Fruit fly (Drosophila melanogaster) whole organism, embryonic: ENCODE measurements around the gene Nup43.
A peak's percentile ranks its signal among the peaks of the same experiment; 100 is the strongest.

Experiments
- Aef1 ChIP-seq: fragments of 200-800 bp; sonication (Bioruptor generic); IDR thresholded peaks from 3 replicates; pipeline ENCODE4 v1.3.6; 2022; ENCODE audit warnings: missing biosample characterization, missing genetic modification characterization
- Atf6 ChIP-seq: fragments of 200-800 bp; sonication (Bioruptor generic); IDR thresholded peaks from 2 replicates; pipeline ENCODE4 v1.3.6; 2022; ENCODE audit warnings: missing biosample characterization, missing genetic modification characterization
- CG11085 ChIP-seq: fragments of 200-800 bp; sonication (Bioruptor generic); IDR thresholded peaks from 2 replicates; pipeline ENCODE4 v1.3.6; 2022; ENCODE audit warnings: missing biosample characterization, missing genetic modification characterization
- CG11696 ChIP-seq: fragments of 200-800 bp; sonication (Bioruptor generic); IDR thresholded peaks from 2 replicates; pipeline ENCODE4 v1.3.6; 2022; ENCODE audit warnings: missing biosample characterization, missing genetic modification characterization
- CG12071 ChIP-seq: fragments of 200-800 bp; sonication (Bioruptor generic); optimal IDR thresholded peaks from 3 replicates; lab custom pipeline; 2018; ENCODE audit warnings: missing biosample characterization, mild to moderate bottlenecking, missing genetic modification characterization
- CG13775 ChIP-seq: fragments of 200-800 bp; sonication (Bioruptor generic); optimal IDR thresholded peaks from 3 replicates; lab custom pipeline; 2017; ENCODE audit warnings: missing biosample characterization, mild to moderate bottlenecking, missing genetic modification characterization
- CG15011 ChIP-seq: fragments of 200-800 bp; sonication (Bioruptor generic); optimal IDR thresholded peaks from 3 replicates; lab custom pipeline; 2018; ENCODE audit warnings: missing biosample characterization, mild to moderate bottlenecking, missing genetic modification characterization
- CG17361 ChIP-seq: fragments of 200-800 bp; sonication (Bioruptor generic); IDR thresholded peaks from 3 replicates; pipeline ENCODE4 v1.3.6; 2022; ENCODE audit warnings: missing biosample characterization, missing genetic modification characterization
- CG17829 ChIP-seq: fragments of 200-800 bp; optimal IDR thresholded peaks from 2 replicates; lab custom pipeline; 2019; ENCODE audit warnings: missing biosample characterization, mild to moderate bottlenecking, missing genetic modification characterization, moderate library complexity
- CG18476 ChIP-seq: fragments of 200-800 bp; sonication (Bioruptor generic); optimal IDR thresholded peaks from 2 replicates; lab custom pipeline; 2016; ENCODE audit warnings: missing biosample characterization, mild to moderate bottlenecking, missing genetic modification characterization
- CG2199 ChIP-seq: fragments of 200-800 bp; sonication (Bioruptor generic); IDR thresholded peaks from 3 replicates; pipeline ENCODE4 v1.3.6; 2022; ENCODE audit warnings: missing biosample characterization, missing genetic modification characterization
- CG3065 ChIP-seq: fragments of 200-800 bp; sonication (Bioruptor generic); optimal IDR thresholded peaks from 2 replicates; lab custom pipeline; 2016; ENCODE audit warnings: missing biosample characterization, missing genetic modification characterization
- CG5953 ChIP-seq: fragments of 200-800 bp; sonication (Bioruptor generic); IDR thresholded peaks from 2 replicates; pipeline ENCODE4 v1.3.6; 2022; ENCODE audit warnings: missing biosample characterization, missing genetic modification characterization
- CG6689 ChIP-seq: fragments of 200-800 bp; sonication (Bioruptor generic); IDR thresholded peaks from 2 replicates; pipeline ENCODE4 v1.3.6; 2022; ENCODE audit warnings: missing biosample characterization, missing genetic modification characterization
- CG6791 ChIP-seq: fragments of 200-800 bp; sonication (Bioruptor generic); IDR thresholded peaks from 3 replicates; pipeline ENCODE4 v1.3.6; 2022; ENCODE audit warnings: missing biosample characterization, missing genetic modification characterization; ENCODE audit not compliant: partially characterized antibody
- CG7271 ChIP-seq: fragments of 200-800 bp; sonication (Bioruptor generic); optimal IDR thresholded peaks from 2 replicates; lab custom pipeline; 2018; ENCODE audit warnings: missing biosample characterization, mild to moderate bottlenecking, missing genetic modification characterization, moderate library complexity
- CG7987 ChIP-seq: fragments of 200-800 bp; sonication (Bioruptor generic); optimal IDR thresholded peaks from 2 replicates; lab custom pipeline; 2018; ENCODE audit warnings: missing biosample characterization, mild to moderate bottlenecking, missing genetic modification characterization, moderate library complexity
- CG9437 ChIP-seq: fragments of 200-800 bp; sonication (Bioruptor generic); optimal IDR thresholded peaks from 2 replicates; lab custom pipeline; 2018; ENCODE audit warnings: missing biosample characterization, mild to moderate bottlenecking, missing genetic modification characterization
- Dek ChIP-seq: fragments of 200-800 bp; sonication (Bioruptor generic); optimal IDR thresholded peaks from 3 replicates; lab custom pipeline; 2019; ENCODE audit warnings: missing biosample characterization, mild to moderate bottlenecking, missing genetic modification characterization, moderate library complexity
- Doc3 ChIP-seq: fragments of 200-800 bp; sonication (Bioruptor generic); IDR thresholded peaks from 3 replicates; pipeline ENCODE4 v1.3.6; 2022; ENCODE audit warnings: missing biosample characterization, missing genetic modification characterization; ENCODE audit not compliant: partially characterized antibody
- Lpt ChIP-seq: fragments of >200 bp; optimal IDR thresholded peaks from 2 replicates; lab custom pipeline; 2018; ENCODE audit warnings: missing biosample characterization, missing genetic modification characterization
- Neu2 ChIP-seq: fragments of 200-800 bp; sonication (Bioruptor generic); optimal IDR thresholded peaks from 3 replicates; lab custom pipeline; 2016; ENCODE audit warnings: missing biosample characterization, missing genetic modification characterization, borderline replicate concordance
- Poxn ChIP-seq: fragments of 200-800 bp; sonication (Bioruptor generic); IDR thresholded peaks from 2 replicates; pipeline ENCODE4 v1.3.6; 2022; ENCODE audit warnings: missing biosample characterization, missing genetic modification characterization
- Sin3A ChIP-seq: fragments of >200 bp; optimal IDR thresholded peaks from 2 replicates; lab custom pipeline; 2018
- ap ChIP-seq: fragments of 200-800 bp; sonication (Bioruptor generic); IDR thresholded peaks from 2 replicates; pipeline ENCODE4 v1.3.6; 2022; ENCODE audit warnings: missing biosample characterization, missing genetic modification characterization
- bcd ChIP-seq: fragments of 200-800 bp; sonication (Bioruptor generic); optimal IDR thresholded peaks from 2 replicates; lab custom pipeline; 2017; ENCODE audit warnings: missing biosample characterization, mild to moderate bottlenecking, missing genetic modification characterization
- bigmax ChIP-seq: fragments of 200-800 bp; sonication (Bioruptor generic); optimal IDR thresholded peaks from 2 replicates; lab custom pipeline; 2018; ENCODE audit warnings: missing biosample characterization, mild to moderate bottlenecking, missing genetic modification characterization
- bowl ChIP-seq: fragments of 200-800 bp; sonication (Bioruptor generic); IDR thresholded peaks from 2 replicates; pipeline ENCODE4 v1.3.6; 2022; ENCODE audit warnings: missing biosample characterization, missing genetic modification characterization
- bsh ChIP-seq, 2 experiments: fragments of 200-800 bp; sonication (Bioruptor generic); optimal IDR thresholded peaks; 2 replicates each; lab custom pipeline; 2017 to 2018; ENCODE audit warnings: mild to moderate bottlenecking in 2 of 2, missing biosample characterization in 2 of 2, missing genetic modification characterization in 2 of 2, moderate library complexity in 1 of 2
- btn ChIP-seq: fragments of 200-800 bp; sonication (Bioruptor generic); optimal IDR thresholded peaks from 2 replicates; lab custom pipeline; 2016; ENCODE audit warnings: missing biosample characterization, missing genetic modification characterization
- ci ChIP-seq: fragments of 200-800 bp; sonication (Bioruptor generic); IDR thresholded peaks from 3 replicates; pipeline ENCODE4 v1.3.6; 2022; ENCODE audit warnings: missing biosample characterization, missing genetic modification characterization
- cwo ChIP-seq: fragments of 200-800 bp; sonication (Bioruptor generic); optimal IDR thresholded peaks from 3 replicates; lab custom pipeline; 2017; ENCODE audit warnings: missing biosample characterization, missing genetic modification characterization, mild to moderate bottlenecking, moderate library complexity, missing genetic modification reagents
- dan ChIP-seq: fragments of 200-800 bp; sonication (Bioruptor generic); IDR thresholded peaks from 2 replicates; pipeline ENCODE4 v1.3.6; 2022; ENCODE audit warnings: missing biosample characterization, missing genetic modification characterization
- dmrt11E ChIP-seq: fragments of 200-800 bp; sonication (Bioruptor generic); optimal IDR thresholded peaks from 3 replicates; lab custom pipeline; 2018; ENCODE audit warnings: missing biosample characterization, mild to moderate bottlenecking, missing genetic modification characterization, moderate library complexity
- dmrt99B ChIP-seq: fragments of 200-800 bp; sonication (Bioruptor generic); optimal IDR thresholded peaks from 2 replicates; lab custom pipeline; 2018; ENCODE audit warnings: missing biosample characterization, mild to moderate bottlenecking, missing genetic modification characterization, moderate library complexity
- ewg ChIP-seq: fragments of 200-800 bp; sonication (Bioruptor generic); optimal IDR thresholded peaks from 3 replicates; lab custom pipeline; 2017; ENCODE audit warnings: mild to moderate bottlenecking, missing biosample characterization, missing genetic modification reagents, missing genetic modification characterization
- fd3F ChIP-seq: fragments of 200-800 bp; sonication (Bioruptor generic); optimal IDR thresholded peaks from 2 replicates; lab custom pipeline; 2018; ENCODE audit warnings: missing biosample characterization, mild to moderate bottlenecking, missing genetic modification characterization, moderate library complexity
- gem ChIP-seq: fragments of 200-800 bp; sonication (Bioruptor generic); optimal IDR thresholded peaks from 2 replicates; lab custom pipeline; 2019; ENCODE audit warnings: missing biosample characterization, mild to moderate bottlenecking, missing genetic modification characterization, moderate library complexity
- h ChIP-seq: fragments of >200 bp; optimal IDR thresholded peaks from 2 replicates; lab custom pipeline; 2017
- kah ChIP-seq: fragments of 200-800 bp; sonication (Bioruptor generic); optimal IDR thresholded peaks from 2 replicates; lab custom pipeline; 2018; ENCODE audit warnings: missing biosample characterization, mild to moderate bottlenecking, missing genetic modification characterization
- lab ChIP-seq: fragments of 200-800 bp; sonication (Bioruptor generic); optimal IDR thresholded peaks from 3 replicates; lab custom pipeline; 2017; ENCODE audit warnings: missing biosample characterization, missing genetic modification characterization, mild to moderate bottlenecking, moderate library complexity, missing genetic modification reagents
- mirr ChIP-seq: fragments of 200-800 bp; sonication (Bioruptor generic); optimal IDR thresholded peaks from 3 replicates; lab custom pipeline; 2018; ENCODE audit warnings: missing biosample characterization, mild to moderate bottlenecking, missing genetic modification characterization
- pan ChIP-seq, 4 experiments: fragments of >200 bp in 3 of 4; fragments of 200-800 bp in 1 of 4; sonication (Bioruptor generic) in 1 of 4; optimal IDR thresholded peaks in 3 of 4; IDR thresholded peaks in 1 of 4; 2 replicates each; pipeline versions ENCODE4 v1.3.6 to Lab custom; 2017 to 2022; ENCODE audit warnings: missing biosample characterization in 2 of 4, missing genetic modification characterization in 2 of 4, mixed read lengths in 1 of 4
- rib ChIP-seq: fragments of 200-800 bp; sonication (Bioruptor generic); IDR thresholded peaks from 2 replicates; pipeline ENCODE4 v1.3.6; 2022; ENCODE audit warnings: missing biosample characterization, missing genetic modification characterization
- run ChIP-seq: fragments of 200-800 bp; sonication (Bioruptor generic); optimal IDR thresholded peaks from 3 replicates; lab custom pipeline; 2018; ENCODE audit warnings: missing biosample characterization, mild to moderate bottlenecking, missing genetic modification characterization
- slbo ChIP-seq: fragments of 200-800 bp; sonication (Bioruptor generic); IDR thresholded peaks from 2 replicates; pipeline ENCODE4 v1.3.6; 2022; ENCODE audit warnings: missing biosample characterization, missing genetic modification characterization
- sr ChIP-seq: fragments of 200-800 bp; sonication (Bioruptor generic); IDR thresholded peaks from 3 replicates; pipeline ENCODE4 v1.3.6; 2022; ENCODE audit warnings: missing biosample characterization, missing genetic modification characterization
- tap ChIP-seq: fragments of 200-800 bp; optimal IDR thresholded peaks from 3 replicates; lab custom pipeline; 2019; ENCODE audit warnings: missing biosample characterization, mild to moderate bottlenecking, missing genetic modification characterization, moderate library complexity
- vnd ChIP-seq: fragments of 200-800 bp; sonication (Bioruptor generic); IDR thresholded peaks from 3 replicates; pipeline ENCODE4 v1.3.6; 2022; ENCODE audit warnings: missing biosample characterization, missing genetic modification characterization; ENCODE audit not compliant: partially characterized antibody

Gene Nup43

DNA sequence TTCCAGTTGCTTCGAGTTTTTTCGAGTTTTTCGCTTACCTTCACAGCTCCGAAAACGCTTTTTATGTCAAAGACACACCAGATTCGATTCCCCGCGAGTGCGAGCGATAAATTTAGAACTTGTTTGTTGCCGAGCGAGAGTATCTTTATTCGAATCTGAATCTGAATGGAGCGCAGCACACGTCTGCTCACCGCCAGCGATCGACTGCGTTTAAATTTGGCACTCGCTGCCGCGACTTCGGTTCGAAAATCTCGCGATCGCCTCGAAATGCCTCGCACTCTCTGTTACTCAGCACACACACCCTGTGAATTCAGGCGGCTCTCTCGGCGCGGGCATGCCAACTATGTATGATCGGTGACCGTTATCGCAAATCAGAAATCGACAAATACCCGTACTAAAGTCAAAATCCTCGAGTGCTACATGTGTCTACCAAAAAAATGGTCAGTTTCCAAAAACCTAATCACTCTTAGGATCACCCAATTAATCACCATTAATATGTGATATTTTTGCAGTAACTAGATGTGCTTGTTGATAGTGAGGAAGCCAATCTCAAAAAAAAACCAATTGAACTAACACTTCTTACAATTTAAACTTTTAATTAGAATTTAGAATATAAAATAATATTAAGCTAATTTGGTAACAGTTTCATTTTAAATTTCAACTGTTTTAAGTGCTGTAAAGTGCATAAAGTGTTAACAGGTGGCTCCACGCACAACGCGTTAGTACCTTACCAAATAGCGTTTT is 32.7 kb downstream of the Nup43 start, which contains the start of gene Vha100-2 (continued):
- TF ChIP-seq pan (optimal IDR thresholded peaks at IDR 0.05; lab: Kevin White, UChicago) (no peak), pan (GFP tag; optimal IDR thresholded peaks at IDR 0.05 in 1 of 2, IDR thresholded peaks at IDR 0.05 in 1 of 2) (peak in 1 of 2 experiments; percentile 47), CG15011 (GFP tag; lab: Kevin White, UChicago) (peak; percentile 8), CG2199 (GFP tag; lab: Robert Waterston, UW) (peak; percentile 26; the same call in 1 of the 3 replicates), CG18476 (no peak), ci (GFP tag; lab: Robert Waterston, UW) (peak; percentile 83), CG5953 (GFP tag; lab: Robert Waterston, UW) (peak; percentile 61; the same call in 1 of the 2 replicates), tap (tag; lab: Kevin White, UChicago) (no peak), mirr (GFP tag; lab: Kevin White, UChicago) (peak; percentile 70), kah (GFP tag; lab: Kevin White, UChicago) (peak; percentile 100), Atf6 (GFP tag; lab: Robert Waterston, UW) (peak; percentile 68; the same call in 1 of the 2 replicates), fd3F (GFP tag; lab: Kevin White, UChicago) (no peak), dmrt99B (tag; lab: Kevin White, UChicago) (no peak), Poxn (no peak), bsh (GFP tag; optimal IDR thresholded peaks at IDR 0.05; lab: Kevin White, UChicago) (peak in 1 of 2 experiments; percentile 4), h (no peak), CG12071 (GFP tag; lab: Kevin White, UChicago) (peak; percentile 47), lab (GFP tag; lab: Kevin White, UChicago) (peak; percentile 25), Lpt (GFP tag; lab: Kevin White, UChicago) (no peak), rib (GFP tag; lab: Robert Waterston, UW) (peak; percentile 81), CG6689 (no peak; the same call in 1 of the 2 replicates), dan (GFP tag; lab: Robert Waterston, UW) (no peak), ewg (GFP tag; lab: Kevin White, UChicago) (no peak), bcd (GFP tag; lab: Kevin White, UChicago) (peak; percentile 30), CG9437 (GFP tag; lab: Kevin White, UChicago) (peak; percentile 14), CG3065 (no peak), sr (peak; percentile 29; the same call in 1 of the 3 replicates), btn (no peak), ap (GFP tag; lab: Robert Waterston, UW) (0 out of 2 replicates have a peak, but pooled peaks have one; percentile 33), bigmax (GFP tag; lab: Kevin White, UChicago) (peak; percentile 3), CG11696 (GFP tag; lab: Robert Waterston, UW) (no peak; the same call in 1 of the 2 replicates), CG6791 (GFP tag; lab: Robert Waterston, UW) (no peak), CG7271 (tag; lab: Kevin White, UChicago) (no peak), cwo (peak; percentile 75), CG17361 (GFP tag; lab: Robert Waterston, UW) (peak; percentile 51; the same call in 2 of the 3 replicates), vnd (no peak), CG7987 (peak; percentile 56), CG11085 (GFP tag; lab: Robert Waterston, UW) (peak; percentile 27; the same call in 1 of the 2 replicates), Aef1 (GFP tag; lab: Robert Waterston, UW) (peak; percentile 36; the same call in 2 of the 3 replicates), CG13775 (GFP tag; lab: Kevin White, UChicago) (peak; percentile 12), run (tag; lab: Kevin White, UChicago) (no peak), dmrt11E (tag; lab: Kevin White, UChicago) (no peak), gem (tag; lab: Kevin White, UChicago) (no peak), Doc3 (no peak), bowl (GFP tag; lab: Robert Waterston, UW) (no peak), Sin3A (lab: Kevin White, UChicago) (peak; percentile 52), CG17829 (tag; lab: Kevin White, UChicago) (no peak), Dek (peak; percentile 18), slbo (GFP tag; lab: Robert Waterston, UW) (peak; percentile 70), Neu2 (no peak)
